Worm (Caenorhabditis elegans) whole organism, late embryonic: ENCODE data around the gene ccd-5.

Experiments used
- F13H6.1 ChIP-seq: sonication (generic microtip); optimal IDR thresholded peaks from 2 replicates; lab custom pipeline; 2016; ENCODE audit warnings: missing genetic modification characterization, missing compliant biosample characterization
- ama-1 ChIP-seq: fragments of 150-350 bp; optimal IDR thresholded peaks from 2 replicates; lab custom pipeline; 2014
- hlh-15 ChIP-seq: sonication (generic microtip); optimal IDR thresholded peaks from 2 replicates; lab custom pipeline; 2016; ENCODE audit warnings: missing genetic modification characterization, missing compliant biosample characterization
- pha-4 ChIP-seq: fragments of 150-350 bp; optimal IDR thresholded peaks from 2 replicates; lab custom pipeline; 2018; ENCODE audit warnings: missing biosample characterization, missing genetic modification reagents, missing genetic modification characterization
- rnt-1 ChIP-seq: sonication (generic microtip); optimal IDR thresholded peaks from 2 replicates; lab custom pipeline; 2016; ENCODE audit warnings: missing genetic modification characterization, missing compliant biosample characterization
- unc-86 ChIP-seq: sonication (generic microtip); optimal IDR thresholded peaks from 2 replicates; lab custom pipeline; 2016; ENCODE audit warnings: missing genetic modification characterization, missing compliant biosample characterization

ce11 chrX:2553433-2553860 lies 19.0 kb downstream of the ccd-5 start:
- no peak for TF ChIP-seq ama-1 (lab: Kevin White, UChicago)
- TF ChIP-seq F13H6.1 (tag; lab: Kevin White, UChicago), result peak; percentile 11
- TF ChIP-seq hlh-15 (tag; lab: Kevin White, UChicago), result peak; percentile 46
- no peak for TF ChIP-seq pha-4 (tag; lab: Kevin White, UChicago)
- TF ChIP-seq unc-86, result peak; percentile 46
- TF ChIP-seq rnt-1 (tag; lab: Kevin White, UChicago), result peak; percentile 62
